Fruit fly (Drosophila melanogaster) whole organism, embryonic: Measurements from ENCODE around the gene MBD-like.

Source experiments
- CG10209 ChIP-seq: fragments of 200-800 bp; sonication (Bioruptor generic); optimal IDR thresholded peaks from 3 replicates; lab custom pipeline; 2017; ENCODE audit warnings: missing biosample characterization, mild to moderate bottlenecking, missing genetic modification characterization, missing genetic modification reagents
- CG10543 ChIP-seq: fragments of 200-800 bp; sonication (Bioruptor generic); optimal IDR thresholded peaks from 3 replicates; lab custom pipeline; 2017; ENCODE audit warnings: missing biosample characterization, mild to moderate bottlenecking, missing genetic modification characterization, moderate library complexity
- CG11504 ChIP-seq: fragments of 200-800 bp; sonication (Bioruptor generic); optimal IDR thresholded peaks from 3 replicates; lab custom pipeline; 2019; ENCODE audit warnings: missing biosample characterization, mild to moderate bottlenecking, missing genetic modification characterization, moderate library complexity
- CG14050 ChIP-seq: fragments of 200-800 bp; sonication (Bioruptor generic); IDR thresholded peaks from 3 replicates; pipeline ENCODE4 v1.3.6; 2022; ENCODE audit warnings: missing biosample characterization, missing genetic modification characterization
- CG1529 ChIP-seq: fragments of 200-800 bp; sonication (Bioruptor generic); optimal IDR thresholded peaks from 3 replicates; lab custom pipeline; 2018; ENCODE audit warnings: missing biosample characterization, missing genetic modification characterization
- CG15696 ChIP-seq: fragments of 200-800 bp; sonication (Bioruptor generic); optimal IDR thresholded peaks from 2 replicates; lab custom pipeline; 2019; ENCODE audit warnings: missing biosample characterization, mild to moderate bottlenecking, missing genetic modification characterization, moderate library complexity
- CG1602 ChIP-seq: fragments of 200-800 bp; sonication (Bioruptor generic); optimal IDR thresholded peaks from 3 replicates; lab custom pipeline; 2016; ENCODE audit warnings: missing biosample characterization, missing genetic modification characterization
- CG1603 ChIP-seq: fragments of 200-800 bp; sonication (Bioruptor generic); optimal IDR thresholded peaks from 2 replicates; lab custom pipeline; 2019; ENCODE audit warnings: missing biosample characterization, mild to moderate bottlenecking, missing genetic modification characterization, moderate library complexity
- CG16815 ChIP-seq: fragments of 200-800 bp; sonication (Bioruptor generic); optimal IDR thresholded peaks from 3 replicates; lab custom pipeline; 2017; ENCODE audit warnings: missing biosample characterization, mild to moderate bottlenecking, missing genetic modification characterization
- CG17186 ChIP-seq: fragments of 200-800 bp; sonication (Bioruptor generic); optimal IDR thresholded peaks from 3 replicates; lab custom pipeline; 2017; ENCODE audit warnings: missing biosample characterization, missing genetic modification reagents, missing genetic modification characterization
- CG17612 ChIP-seq: fragments of 200-800 bp; sonication (Bioruptor generic); IDR thresholded peaks from 2 replicates; pipeline ENCODE4 v1.3.6; 2022; ENCODE audit warnings: missing biosample characterization, missing genetic modification characterization
- CG2116 ChIP-seq: fragments of 200-800 bp; sonication (Bioruptor generic); optimal IDR thresholded peaks from 3 replicates; lab custom pipeline; 2018; ENCODE audit warnings: missing biosample characterization, mild to moderate bottlenecking, missing genetic modification characterization
- CG2889 ChIP-seq: fragments of 200-800 bp; sonication (Bioruptor generic); IDR thresholded peaks from 3 replicates; pipeline ENCODE4 v1.3.6; 2022; ENCODE audit warnings: missing biosample characterization, missing genetic modification characterization
- CG30403 ChIP-seq: fragments of 200-800 bp; sonication (Bioruptor generic); optimal IDR thresholded peaks from 3 replicates; lab custom pipeline; 2016; ENCODE audit warnings: missing biosample characterization, missing genetic modification characterization
- CG30431 ChIP-seq: fragments of 200-800 bp; sonication (Bioruptor generic); optimal IDR thresholded peaks from 2 replicates; lab custom pipeline; 2017; ENCODE audit warnings: missing biosample characterization, missing genetic modification characterization
- CG4328 ChIP-seq: fragments of 200-800 bp; sonication (Bioruptor generic); optimal IDR thresholded peaks from 3 replicates; lab custom pipeline; 2017; ENCODE audit warnings: missing biosample characterization, missing genetic modification reagents, missing genetic modification characterization
- CG4730 ChIP-seq: fragments of 200-800 bp; sonication (Bioruptor generic); IDR thresholded peaks from 2 replicates; pipeline ENCODE4 v1.3.6; 2022; ENCODE audit warnings: missing biosample characterization, missing genetic modification characterization
- CG5245 ChIP-seq: fragments of 200-800 bp; sonication (Bioruptor generic); optimal IDR thresholded peaks from 3 replicates; lab custom pipeline; 2016; ENCODE audit warnings: missing biosample characterization, missing genetic modification characterization
- CG6683 ChIP-seq: fragments of 200-800 bp; sonication (Bioruptor generic); optimal IDR thresholded peaks from 2 replicates; lab custom pipeline; 2017; ENCODE audit warnings: missing biosample characterization, mild to moderate bottlenecking, missing genetic modification characterization, missing genetic modification reagents
- CG8765 ChIP-seq: fragments of 200-800 bp; sonication (Bioruptor generic); IDR thresholded peaks from 2 replicates; pipeline ENCODE4 v1.3.6; 2022; ENCODE audit warnings: missing biosample characterization, missing genetic modification characterization
- D ChIP-seq, 2 experiments: fragments of 200-800 bp in 1 of 2; fragments of >200 bp in 1 of 2; sonication (Bioruptor generic) in 1 of 2; optimal IDR thresholded peaks; 2 replicates in 1 of 2; 3 replicates in 1 of 2; lab custom pipeline; 2017; ENCODE audit warnings: mild to moderate bottlenecking in 1 of 2, missing biosample characterization in 1 of 2, missing genetic modification characterization in 1 of 2, missing genetic modification reagents in 1 of 2
- Hr39 ChIP-seq: fragments of >200 bp; optimal IDR thresholded peaks from 2 replicates; lab custom pipeline; 2017
- MESR4 ChIP-seq: fragments of 200-800 bp; sonication (Bioruptor generic); optimal IDR thresholded peaks from 2 replicates; lab custom pipeline; 2018; ENCODE audit warnings: missing biosample characterization, mild to moderate bottlenecking, missing genetic modification characterization, moderate library complexity
- Med ChIP-seq: fragments of 200-800 bp; sonication (Bioruptor generic); peaks from one replicate; lab custom pipeline; 2016; ENCODE audit warnings: missing biosample characterization, missing genetic modification characterization, mild to moderate bottlenecking, inconsistent platforms, moderate library complexity
- NC2α ChIP-seq: fragments of 200-800 bp; sonication (Bioruptor generic); optimal IDR thresholded peaks from 2 replicates; lab custom pipeline; 2016; ENCODE audit warnings: missing biosample characterization, missing genetic modification characterization
- NfI ChIP-seq: fragments of 200-800 bp; sonication (Bioruptor generic); optimal IDR thresholded peaks from 3 replicates; lab custom pipeline; 2018; ENCODE audit warnings: missing biosample characterization, mild to moderate bottlenecking, missing genetic modification characterization, moderate library complexity
- Oli ChIP-seq: fragments of 200-800 bp; sonication (Bioruptor generic); optimal IDR thresholded peaks from 2 replicates; lab custom pipeline; 2018; ENCODE audit warnings: missing biosample characterization, mild to moderate bottlenecking, missing genetic modification characterization, moderate library complexity
- TFAM ChIP-seq: fragments of 200-800 bp; sonication (Bioruptor generic); optimal IDR thresholded peaks from 2 replicates; lab custom pipeline; 2017; ENCODE audit warnings: missing biosample characterization, missing genetic modification characterization, inconsistent platforms
- Trl ChIP-seq, 3 experiments: fragments of >200 bp in 2 of 3; fragments of 200-800 bp in 1 of 3; sonication (Bioruptor generic) in 1 of 3; optimal IDR thresholded peaks; 2 replicates in 1 of 3; 3 replicates in 2 of 3; lab custom pipeline; 2016 to 2017; ENCODE audit warnings: missing biosample characterization in 1 of 3, missing genetic modification characterization in 1 of 3
- ato ChIP-seq: fragments of 200-800 bp; sonication (Bioruptor generic); IDR thresholded peaks from 2 replicates; pipeline ENCODE4 v1.3.6; 2022; ENCODE audit warnings: missing biosample characterization, missing genetic modification characterization; ENCODE audit not compliant: partially characterized antibody
- bcd ChIP-seq: fragments of 200-800 bp; sonication (Bioruptor generic); optimal IDR thresholded peaks from 2 replicates; lab custom pipeline; 2017; ENCODE audit warnings: missing biosample characterization, mild to moderate bottlenecking, missing genetic modification characterization
- dimm ChIP-seq: fragments of 200-800 bp; sonication (Bioruptor generic); IDR thresholded peaks from 2 replicates; pipeline ENCODE4 v1.3.6; 2022; ENCODE audit warnings: missing biosample characterization, missing genetic modification characterization
- fu2 ChIP-seq: fragments of 200-800 bp; sonication (Bioruptor generic); optimal IDR thresholded peaks from 2 replicates; lab custom pipeline; 2016; ENCODE audit warnings: missing biosample characterization, missing genetic modification characterization
- gcm ChIP-seq: fragments of 200-800 bp; sonication (Bioruptor generic); optimal IDR thresholded peaks from 2 replicates; lab custom pipeline; 2019; ENCODE audit warnings: missing biosample characterization, mild to moderate bottlenecking, missing genetic modification characterization, moderate library complexity
- grau ChIP-seq: fragments of 200-800 bp; optimal IDR thresholded peaks from 3 replicates; lab custom pipeline; 2019; ENCODE audit warnings: missing biosample characterization, mild to moderate bottlenecking, missing genetic modification characterization, moderate library complexity
- gsb-n ChIP-seq: fragments of 200-800 bp; sonication (Bioruptor generic); optimal IDR thresholded peaks from 3 replicates; lab custom pipeline; 2018; ENCODE audit warnings: missing biosample characterization, mild to moderate bottlenecking, missing genetic modification characterization
- her ChIP-seq: fragments of 200-800 bp; sonication (Bioruptor generic); optimal IDR thresholded peaks from 2 replicates; lab custom pipeline; 2016; ENCODE audit warnings: missing biosample characterization, missing genetic modification characterization
- lab ChIP-seq: fragments of 200-800 bp; sonication (Bioruptor generic); optimal IDR thresholded peaks from 3 replicates; lab custom pipeline; 2017; ENCODE audit warnings: missing biosample characterization, missing genetic modification characterization, mild to moderate bottlenecking, moderate library complexity, missing genetic modification reagents
- lbe ChIP-seq: fragments of 200-800 bp; sonication (Bioruptor generic); optimal IDR thresholded peaks from 2 replicates; lab custom pipeline; 2016; ENCODE audit warnings: missing biosample characterization, mild to moderate bottlenecking, missing genetic modification characterization
- luna ChIP-seq: fragments of 200-800 bp; sonication (Bioruptor generic); optimal IDR thresholded peaks from 2 replicates; lab custom pipeline; 2016; ENCODE audit warnings: missing biosample characterization, missing genetic modification characterization
- odd ChIP-seq: fragments of 200-800 bp; sonication (Bioruptor generic); optimal IDR thresholded peaks from 2 replicates; lab custom pipeline; 2017; ENCODE audit warnings: missing biosample characterization, mild to moderate bottlenecking, missing genetic modification characterization
- onecut ChIP-seq: fragments of 200-800 bp; sonication (Bioruptor generic); IDR thresholded peaks from 2 replicates; pipeline ENCODE4 v1.3.6; 2022; ENCODE audit warnings: missing biosample characterization, missing genetic modification characterization
- otp ChIP-seq: fragments of 200-800 bp; sonication (Bioruptor generic); IDR thresholded peaks from 3 replicates; pipeline ENCODE4, ENCODE4 v1.3.6; 2022; ENCODE audit warnings: missing biosample characterization, missing genetic modification characterization
- sc ChIP-seq, 3 experiments: fragments of >200 bp in 2 of 3; fragments of 200-800 bp in 1 of 3; sonication (Bioruptor generic) in 1 of 3; optimal IDR thresholded peaks; 2 replicates in 2 of 3; 3 replicates in 1 of 3; lab custom pipeline; 2017; ENCODE audit warnings: mild to moderate bottlenecking in 1 of 3, missing biosample characterization in 1 of 3, missing genetic modification characterization in 1 of 3, missing genetic modification reagents in 1 of 3
- schlank ChIP-seq: fragments of 200-800 bp; sonication (Bioruptor generic); optimal IDR thresholded peaks from 2 replicates; lab custom pipeline; 2018; ENCODE audit warnings: missing biosample characterization, mild to moderate bottlenecking, missing genetic modification characterization
- stc ChIP-seq: fragments of 200-800 bp; sonication (Bioruptor generic); IDR thresholded peaks from 2 replicates; pipeline ENCODE4 v1.3.6; 2022; ENCODE audit warnings: missing biosample characterization, missing genetic modification characterization
- tio ChIP-seq: fragments of 200-800 bp; sonication (Bioruptor generic); optimal IDR thresholded peaks from 2 replicates; lab custom pipeline; 2017; ENCODE audit warnings: missing biosample characterization, missing genetic modification characterization, inconsistent platforms
- twi ChIP-seq: fragments of 200-800 bp; optimal IDR thresholded peaks from 2 replicates; lab custom pipeline; 2019; ENCODE audit warnings: missing biosample characterization, mild to moderate bottlenecking, missing genetic modification characterization, moderate library complexity
- yki ChIP-seq: fragments of >200 bp; optimal IDR thresholded peaks from 3 replicates; lab custom pipeline; 2018

Gene MBD-like

dm6 chr3R:9586663-9587248 lies 27.2 kb downstream of the MBD-like start, which contains the start of gene P58IPK (continued):
- TF ChIP-seq stc (GFP tag; lab: Robert Waterston, UW) (no peak; the same call in 1 of the 2 replicates), TFAM (GFP tag; lab: Kevin White, UChicago) (no peak), ato (GFP tag; lab: Robert Waterston, UW) (peak; percentile 88), lbe (GFP tag; lab: Kevin White, UChicago) (peak; percentile 41), CG16815 (GFP tag; lab: Kevin White, UChicago) (peak; percentile 22), CG2116 (GFP tag; lab: Kevin White, UChicago) (peak; percentile 90), luna (GFP tag; lab: Kevin White, UChicago) (no peak), odd (no peak), gcm (GFP tag; lab: Kevin White, UChicago) (no peak), CG14050 (no peak), CG4730 (GFP tag; lab: Robert Waterston, UW) (peak; percentile 20; the same call in 1 of the 2 replicates), NfI (peak; percentile 65), fu2 (GFP tag; lab: Kevin White, UChicago) (peak; percentile 56), CG10543 (GFP tag; lab: Kevin White, UChicago) (peak; percentile 7), onecut (GFP tag; lab: Robert Waterston, UW) (no peak), gsb-n (tag; lab: Kevin White, UChicago) (no peak), otp (GFP tag; lab: Robert Waterston, UW) (no peak), yki (lab: Kevin White, UChicago) (no peak), MESR4 (GFP tag; lab: Kevin White, UChicago) (peak; percentile 83), schlank (tag; lab: Kevin White, UChicago) (peak; percentile 25), CG17612 (GFP tag; lab: Robert Waterston, UW) (no peak), CG6683 (no peak), dimm (GFP tag; lab: Robert Waterston, UW) (no peak), D (optimal IDR thresholded peaks at IDR 0.05; lab: Kevin White, UChicago) (no peak), D (GFP tag; optimal IDR thresholded peaks at IDR 0.05; lab: Kevin White, UChicago) (no peak), Oli (peak; percentile 0), CG2889 (GFP tag; lab: Robert Waterston, UW) (no peak), her (GFP tag; lab: Kevin White, UChicago) (peak; percentile 44), CG4328 (GFP tag; lab: Kevin White, UChicago) (no peak), Med (GFP tag; lab: Kevin White, UChicago) (peak; percentile 97), lab (peak; percentile 40), CG1602 (GFP tag; lab: Kevin White, UChicago) (peak; percentile 44), Trl (optimal IDR thresholded peaks at IDR 0.05; lab: Kevin White, UChicago) (no peak), Trl (GFP tag; optimal IDR thresholded peaks at IDR 0.05; lab: Kevin White, UChicago) (peak; percentile 70), CG17186 (GFP tag; lab: Kevin White, UChicago) (peak; percentile 72), CG30431 (GFP tag; lab: Kevin White, UChicago) (peak; percentile 1), CG1603 (peak; percentile 80), Hr39 (lab: Kevin White, UChicago) (no peak), twi (tag; lab: Kevin White, UChicago) (peak; percentile 31), CG8765 (GFP tag; lab: Robert Waterston, UW) (no peak), CG30403 (peak; percentile 80), bcd (GFP tag; lab: Kevin White, UChicago) (peak; percentile 58), CG15696 (peak; percentile 32), CG5245 (GFP tag; lab: Kevin White, UChicago) (peak; percentile 30), grau (tag; lab: Kevin White, UChicago) (peak; percentile 64), tio (GFP tag; lab: Kevin White, UChicago) (no peak), CG11504 (tag; lab: Kevin White, UChicago) (no peak), NC2α (peak; percentile 28), CG10209 (GFP tag; lab: Kevin White, UChicago) (peak; percentile 32), sc (optimal IDR thresholded peaks at IDR 0.05; lab: Kevin White, UChicago) (no peak), sc (GFP tag; optimal IDR thresholded peaks at IDR 0.05; lab: Kevin White, UChicago) (no peak), CG1529 (GFP tag; lab: Kevin White, UChicago) (no peak)
